Fruit fly (Drosophila melanogaster) whole organism, prepupa: Measurements from ENCODE around the gene CG3348.

Source experiments
- Blimp-1 ChIP-seq: fragments of 200-800 bp; sonication (Bioruptor generic); optimal IDR thresholded peaks from 3 replicates; lab custom pipeline; 2017; ENCODE audit warnings: missing biosample characterization, missing genetic modification characterization, mild to moderate bottlenecking, moderate library complexity, missing genetic modification reagents
- CG10631 ChIP-seq: fragments of 200-800 bp; sonication (Bioruptor generic); optimal IDR thresholded peaks from 2 replicates; lab custom pipeline; 2016; ENCODE audit warnings: missing biosample characterization, missing genetic modification characterization
- CG11294 ChIP-seq: fragments of 200-800 bp; sonication (Bioruptor generic); IDR thresholded peaks from 2 replicates; pipeline ENCODE4 v1.3.6; 2022; ENCODE audit warnings: missing biosample characterization, missing genetic modification characterization
- CG16779 ChIP-seq: fragments of 200-800 bp; sonication (Bioruptor generic); optimal IDR thresholded peaks from 3 replicates; lab custom pipeline; 2017; ENCODE audit warnings: missing biosample characterization, mild to moderate bottlenecking, missing genetic modification characterization
- CG3032 ChIP-seq: fragments of 200-800 bp; optimal IDR thresholded peaks from 2 replicates; lab custom pipeline; 2019; ENCODE audit warnings: missing biosample characterization, mild to moderate bottlenecking, missing genetic modification characterization, moderate library complexity
- CG31627 ChIP-seq: fragments of 200-800 bp; sonication (Bioruptor generic); optimal IDR thresholded peaks from 3 replicates; lab custom pipeline; 2016; ENCODE audit warnings: missing biosample characterization, missing genetic modification characterization
- CG3919 ChIP-seq: fragments of 200-800 bp; sonication (Bioruptor generic); optimal IDR thresholded peaks from 3 replicates; lab custom pipeline; 2016; ENCODE audit warnings: missing biosample characterization, missing genetic modification characterization
- CG4318 ChIP-seq: fragments of 200-800 bp; sonication (Bioruptor generic); optimal IDR thresholded peaks from 3 replicates; lab custom pipeline; 2017; ENCODE audit warnings: missing biosample characterization, mild to moderate bottlenecking, missing genetic modification characterization
- CG6276 ChIP-seq: fragments of 200-800 bp; sonication (Bioruptor generic); optimal IDR thresholded peaks from 2 replicates; lab custom pipeline; 2017; ENCODE audit warnings: missing biosample characterization, mild to moderate bottlenecking, missing genetic modification characterization
- CG6808 ChIP-seq: fragments of 200-800 bp; sonication (Bioruptor generic); optimal IDR thresholded peaks from 3 replicates; lab custom pipeline; 2017; ENCODE audit warnings: missing biosample characterization, missing genetic modification characterization, mild to moderate bottlenecking, moderate library complexity, missing genetic modification reagents
- CG6854 ChIP-seq: fragments of 200-800 bp; sonication (Bioruptor generic); optimal IDR thresholded peaks from 2 replicates; lab custom pipeline; 2017; ENCODE audit warnings: missing biosample characterization, mild to moderate bottlenecking, missing genetic modification characterization
- CG9139 ChIP-seq: fragments of 200-800 bp; sonication (Bioruptor generic); optimal IDR thresholded peaks from 3 replicates; lab custom pipeline; 2017; ENCODE audit warnings: missing biosample characterization, mild to moderate bottlenecking, missing genetic modification characterization
- Eip75B ChIP-seq: fragments of 200-800 bp; sonication (Bioruptor generic); optimal IDR thresholded peaks from 3 replicates; lab custom pipeline; 2016; ENCODE audit warnings: missing biosample characterization, missing genetic modification characterization
- Eip78C ChIP-seq: fragments of 200-800 bp; sonication (Bioruptor generic); peaks from one replicate; lab custom pipeline; 2016; ENCODE audit warnings: missing biosample characterization, missing genetic modification characterization
- Ets21C ChIP-seq: fragments of 200-800 bp; sonication (Bioruptor generic); optimal IDR thresholded peaks from 3 replicates; lab custom pipeline; 2016; ENCODE audit warnings: missing biosample characterization, missing genetic modification characterization
- Ets96B ChIP-seq: fragments of 200-800 bp; optimal IDR thresholded peaks from 2 replicates; lab custom pipeline; 2019; ENCODE audit warnings: missing biosample characterization, mild to moderate bottlenecking, missing genetic modification characterization, moderate library complexity
- Hr38 ChIP-seq: sonication (Bioruptor generic); optimal IDR thresholded peaks from 2 replicates; lab custom pipeline; 2016; ENCODE audit warnings: missing biosample characterization, missing genetic modification characterization
- Hr39 ChIP-seq: fragments of 200-800 bp; sonication (Bioruptor generic); optimal IDR thresholded peaks from 2 replicates; lab custom pipeline; 2016; ENCODE audit warnings: missing biosample characterization, missing genetic modification characterization
- Lpt ChIP-seq: fragments of 200-800 bp; sonication (Bioruptor generic); optimal IDR thresholded peaks from 3 replicates; lab custom pipeline; 2016; ENCODE audit warnings: missing biosample characterization, missing genetic modification characterization
- Sox14 ChIP-seq: fragments of 200-800 bp; sonication (Bioruptor generic); optimal IDR thresholded peaks from 3 replicates; lab custom pipeline; 2016; ENCODE audit warnings: missing biosample characterization, missing genetic modification characterization
- Sox15 ChIP-seq: fragments of 200-800 bp; sonication (Bioruptor generic); optimal IDR thresholded peaks from 3 replicates; lab custom pipeline; 2016; ENCODE audit warnings: missing biosample characterization, missing genetic modification characterization
- acj6 ChIP-seq: fragments of 200-800 bp; sonication (Bioruptor generic); optimal IDR thresholded peaks from 3 replicates; lab custom pipeline; 2016; ENCODE audit warnings: missing biosample characterization, missing genetic modification characterization
- cyc ChIP-seq: fragments of 200-800 bp; sonication (Bioruptor generic); optimal IDR thresholded peaks from 3 replicates; lab custom pipeline; 2016; ENCODE audit warnings: missing biosample characterization, missing genetic modification characterization
- dac ChIP-seq: fragments of 200-800 bp; sonication (Bioruptor generic); optimal IDR thresholded peaks from 2 replicates; lab custom pipeline; 2017; ENCODE audit warnings: missing biosample characterization, mild to moderate bottlenecking, missing genetic modification characterization
- eg ChIP-seq: fragments of 200-800 bp; sonication (Bioruptor generic); IDR thresholded peaks from 3 replicates; pipeline ENCODE4 v1.3.6; 2022; ENCODE audit warnings: missing biosample characterization, missing genetic modification characterization
- esn ChIP-seq: fragments of 200-800 bp; sonication (Bioruptor generic); optimal IDR thresholded peaks from 2 replicates; lab custom pipeline; 2016; ENCODE audit warnings: missing biosample characterization, mild to moderate bottlenecking, missing genetic modification characterization, moderate library complexity
- fd85E ChIP-seq: fragments of 200-800 bp; sonication (Bioruptor generic); optimal IDR thresholded peaks from 3 replicates; lab custom pipeline; 2016; ENCODE audit warnings: missing biosample characterization, missing genetic modification characterization
- fkh ChIP-seq: fragments of 200-800 bp; sonication (Bioruptor generic); optimal IDR thresholded peaks from 3 replicates; lab custom pipeline; 2017; ENCODE audit warnings: missing biosample characterization, mild to moderate bottlenecking, missing genetic modification characterization, moderate library complexity
- lz ChIP-seq: fragments of 200-800 bp; sonication (Bioruptor generic); optimal IDR thresholded peaks from 3 replicates; lab custom pipeline; 2016; ENCODE audit warnings: missing biosample characterization, missing genetic modification characterization
- net ChIP-seq: fragments of 200-800 bp; sonication (Bioruptor generic); optimal IDR thresholded peaks from 3 replicates; lab custom pipeline; 2016; ENCODE audit warnings: missing biosample characterization, missing genetic modification characterization
- salr ChIP-seq, 2 experiments: fragments of 200-800 bp; sonication (Bioruptor generic); optimal IDR thresholded peaks; 3 replicates each; lab custom pipeline; 2016 to 2018; ENCODE audit warnings: missing biosample characterization in 2 of 2, missing genetic modification characterization in 2 of 2, mild to moderate bottlenecking in 1 of 2
- spab ChIP-seq: fragments of 200-800 bp; sonication (Bioruptor generic); optimal IDR thresholded peaks from 2 replicates; lab custom pipeline; 2017; ENCODE audit warnings: missing biosample characterization, mild to moderate bottlenecking, missing genetic modification characterization, missing genetic modification reagents
- ss ChIP-seq, 2 experiments: fragments of 200-800 bp; sonication (Bioruptor generic); optimal IDR thresholded peaks; 2 replicates in 1 of 2; 3 replicates in 1 of 2; lab custom pipeline; 2017 to 2018; ENCODE audit warnings: mild to moderate bottlenecking in 2 of 2, missing biosample characterization in 2 of 2, missing genetic modification characterization in 2 of 2, moderate library complexity in 1 of 2
- svp ChIP-seq: fragments of 200-800 bp; sonication (Bioruptor generic); peaks from one replicate; lab custom pipeline; 2016; ENCODE audit warnings: missing biosample characterization, missing genetic modification characterization

The CG3348 gene

dm6 chr3R:27330782-27331181 is 38.8 kb upstream of the CG3348 start, which contains the start of gene CG3330:
Gene CG3330, minus strand, starts transcription at chr3R:27330882.
- no peak for TF ChIP-seq CG9139 (GFP tag; lab: Kevin White, UChicago)
- TF ChIP-seq esn (GFP tag; lab: Kevin White, UChicago), result no peak
- TF ChIP-seq ss (GFP tag; optimal IDR thresholded peaks at IDR 0.05; lab: Kevin White, UChicago), result no peak
- no peak for TF ChIP-seq fkh (GFP tag; lab: Kevin White, UChicago)
- TF ChIP-seq Blimp-1 (GFP tag; lab: Kevin White, UChicago), result no peak
- TF ChIP-seq CG3919 (GFP tag; lab: Kevin White, UChicago), result no peak
- no peak for TF ChIP-seq acj6 (GFP tag; lab: Kevin White, UChicago)
- TF ChIP-seq eg (GFP tag; lab: Robert Waterston, UW), result no peak

DNA sequence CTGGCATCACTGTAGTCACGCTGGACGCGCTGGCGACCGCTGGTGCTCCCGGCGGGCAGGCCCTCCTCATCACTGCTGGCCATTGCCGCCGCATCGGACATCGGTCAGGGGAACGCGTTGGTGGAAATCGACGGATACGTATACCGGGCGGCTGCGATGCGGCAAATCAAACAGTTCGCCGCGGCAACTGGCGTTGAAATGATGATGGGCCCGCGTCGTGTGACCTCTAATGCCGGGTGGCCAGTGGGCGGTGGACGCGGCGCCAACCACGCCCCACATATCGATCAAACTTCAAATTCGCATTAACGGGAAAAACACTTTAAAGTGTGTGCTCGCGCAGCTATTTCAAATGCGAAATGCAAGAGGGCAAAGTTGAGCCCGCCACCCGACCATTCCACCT is 30.2 kb upstream of the CG3348 start, which contains the start of gene CG3339:
TSS of gene CG3339 (minus strand) at position 101 of the 400 bp plus-strand sequence.
- no peak for TF ChIP-seq Eip78C (GFP tag; lab: Kevin White, UChicago)
- no peak for TF ChIP-seq Ets21C
- no peak for TF ChIP-seq dac

DNA sequence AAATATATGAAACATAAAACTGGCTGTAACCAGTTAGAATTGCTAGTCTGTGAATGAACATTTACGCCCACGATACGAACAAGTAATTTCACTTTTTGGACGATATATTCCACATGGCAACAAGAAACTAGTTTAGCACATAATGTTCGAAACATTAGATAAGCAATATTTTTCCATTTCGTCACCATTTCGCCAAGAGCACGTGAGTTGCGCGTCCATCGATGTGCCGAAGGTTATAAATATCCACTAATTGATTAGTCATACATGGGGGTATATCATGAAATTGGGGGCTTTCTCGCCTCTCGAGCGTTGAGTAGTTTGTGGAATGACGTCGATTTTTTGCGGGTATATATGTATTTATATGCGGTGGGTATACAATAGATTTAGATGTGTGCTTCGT is 2.1 kb upstream of the CG3348 start:
- TF ChIP-seq CG3919 (GFP tag; lab: Kevin White, UChicago), result no peak
- TF ChIP-seq salr (GFP tag; optimal IDR thresholded peaks at IDR 0.05; lab: Kevin White, UChicago), result no peak
- TF ChIP-seq CG6276 (GFP tag; lab: Kevin White, UChicago), result no peak
- no peak for TF ChIP-seq Eip75B
- no peak for TF ChIP-seq cyc (GFP tag; lab: Kevin White, UChicago)
- no peak for TF ChIP-seq Ets96B (tag; lab: Kevin White, UChicago)
- no peak for TF ChIP-seq Eip78C (GFP tag; lab: Kevin White, UChicago)
- no peak for TF ChIP-seq Hr38 (GFP tag; lab: Kevin White, UChicago)
- TF ChIP-seq CG6808 (GFP tag; lab: Kevin White, UChicago), result no peak
- TF ChIP-seq CG10631 (GFP tag; lab: Kevin White, UChicago), result no peak
- no peak for TF ChIP-seq net (GFP tag; lab: Kevin White, UChicago)
- no peak for TF ChIP-seq CG31627
- TF ChIP-seq fd85E (GFP tag; lab: Kevin White, UChicago), result no peak
- no peak for TF ChIP-seq CG16779 (tag; lab: Kevin White, UChicago)
- TF ChIP-seq svp, result no peak
- no peak for TF ChIP-seq CG3032 (tag; lab: Kevin White, UChicago)
- no peak for TF ChIP-seq CG11294 (GFP tag; lab: Robert Waterston, UW)
- TF ChIP-seq, all 60 proteins: peak for 0

- TF ChIP-seq Hr39, result no peak
- TF ChIP-seq fd85E (GFP tag; lab: Kevin White, UChicago), result no peak
- TF ChIP-seq CG3919 (GFP tag; lab: Kevin White, UChicago), result no peak
- TF ChIP-seq Ets96B (tag; lab: Kevin White, UChicago), result no peak
- no peak for TF ChIP-seq lz
- TF ChIP-seq CG4318 (GFP tag; lab: Kevin White, UChicago), result no peak
- TF ChIP-seq spab (GFP tag; lab: Kevin White, UChicago), result no peak
- no peak for TF ChIP-seq dac
- no peak for TF ChIP-seq CG11294 (GFP tag; lab: Robert Waterston, UW)
- no peak for TF ChIP-seq Sox14
- no peak for TF ChIP-seq Sox15 (GFP tag; lab: Kevin White, UChicago)
- TF ChIP-seq CG6808 (GFP tag; lab: Kevin White, UChicago), result no peak
- no peak for TF ChIP-seq salr (GFP tag; optimal IDR thresholded peaks at IDR 0.05; lab: Kevin White, UChicago)
- no peak for TF ChIP-seq Lpt (GFP tag; lab: Kevin White, UChicago)
- TF ChIP-seq ss (GFP tag; optimal IDR thresholded peaks at IDR 0.05; lab: Kevin White, UChicago), result no peak
- TF ChIP-seq CG6854 (GFP tag; lab: Kevin White, UChicago), result no peak
Observed at dm6 chr3R:27293065-27293464, 1.1 kb upstream of the CG3348 start.
